Fruit fly (Drosophila melanogaster) whole organism: ENCODE measurements around the gene HIP.
"Not testable (repeated sequence)": the region's sequence is repeated elsewhere in the genome, so short reads cannot be mapped to it uniquely, and the experiment has no call there.

Experiments
- CG8478 ChIP-seq: fragments of >200 bp; optimal IDR thresholded peaks from 2 replicates; lab custom pipeline; 2018; ENCODE audit warnings: inconsistent platforms
- Dll ChIP-seq: fragments of >200 bp; optimal IDR thresholded peaks from 2 replicates; lab custom pipeline; 2017
- EcR ChIP-seq, 2 experiments: fragments of >200 bp; optimal IDR thresholded peaks; 2 replicates each; lab custom pipeline; 2017; ENCODE audit warnings: missing biosample characterization in 2 of 2, missing genetic modification characterization in 2 of 2, missing genetic modification reagents in 2 of 2
- pan ChIP-seq: fragments of >200 bp; optimal IDR thresholded peaks from 2 replicates; lab custom pipeline; 2017
- psq ChIP-seq: fragments of >200 bp; optimal IDR thresholded peaks from 2 replicates; lab custom pipeline; 2017
- usp ChIP-seq: fragments of >200 bp; optimal IDR thresholded peaks from 2 replicates; lab custom pipeline; 2017; ENCODE audit warnings: missing biosample characterization, missing genetic modification characterization, mixed read lengths

Gene HIP

dm6 chrX:3775137-3775536, 23.8 kb upstream of the HIP start:
- TF ChIP-seq EcR (GFP tag; optimal IDR thresholded peaks at IDR 0.05; lab: Kevin White, UChicago) (no peak), psq (lab: Kevin White, UChicago) (no peak), pan (lab: Kevin White, UChicago) (no peak), Dll (lab: Kevin White, UChicago) (no peak), CG8478 (lab: Kevin White, UChicago) (no peak), usp (no peak)

- TF ChIP-seq psq (lab: Kevin White, UChicago) (no peak), Dll (lab: Kevin White, UChicago) (no peak), usp (no peak), EcR (GFP tag; optimal IDR thresholded peaks at IDR 0.05; lab: Kevin White, UChicago) (no peak), CG8478 (lab: Kevin White, UChicago) (no peak), pan (lab: Kevin White, UChicago) (no peak)
Observed at dm6 chrX:3775822-3776668, 22.9 kb upstream of the HIP start.

- TF ChIP-seq Dll (lab: Kevin White, UChicago) (peak; percentile 48), pan (lab: Kevin White, UChicago) (no peak)
Observed at dm6 chrX:3777236-3777635, 21.7 kb upstream of the HIP start.

- TF ChIP-seq CG8478 (lab: Kevin White, UChicago) (no peak), usp (no peak), pan (lab: Kevin White, UChicago) (no peak), psq (lab: Kevin White, UChicago) (no peak), Dll (lab: Kevin White, UChicago) (peak; percentile 24), EcR (GFP tag; optimal IDR thresholded peaks at IDR 0.05; lab: Kevin White, UChicago) (peak in 1 of 2 experiments; percentile 82)
Observed at dm6 chrX:3778135-3778951, 20.6 kb upstream of the HIP start.

dm6 chrX:3778952-3779502, 19.9 kb upstream of the HIP start:
- TF ChIP-seq psq (lab: Kevin White, UChicago) (no peak), pan (lab: Kevin White, UChicago) (no peak), Dll (lab: Kevin White, UChicago) (no peak), CG8478 (lab: Kevin White, UChicago) (no peak), usp (no peak), EcR (GFP tag; optimal IDR thresholded peaks at IDR 0.05; lab: Kevin White, UChicago) (no peak)

- no peak for TF ChIP-seq pan (lab: Kevin White, UChicago)
- TF ChIP-seq Dll (lab: Kevin White, UChicago), result peak; percentile 74
- no peak for TF ChIP-seq EcR (GFP tag; optimal IDR thresholded peaks at IDR 0.05; lab: Kevin White, UChicago)
- TF ChIP-seq CG8478 (lab: Kevin White, UChicago), result no peak
Observed at dm6 chrX:3779686-3780407, 19.1 kb upstream of the HIP start.

dm6 chrX:3780884-3781283, 18.1 kb upstream of the HIP start:
- peak; percentile 58 for TF ChIP-seq psq (lab: Kevin White, UChicago)
- TF ChIP-seq EcR (GFP tag; optimal IDR thresholded peaks at IDR 0.05; lab: Kevin White, UChicago), result no peak
- peak; percentile 64 for TF ChIP-seq CG8478 (lab: Kevin White, UChicago)

- no peak for TF ChIP-seq psq (lab: Kevin White, UChicago)
- no peak for TF ChIP-seq CG8478 (lab: Kevin White, UChicago)
- no peak for TF ChIP-seq EcR (GFP tag; optimal IDR thresholded peaks at IDR 0.05; lab: Kevin White, UChicago)
- TF ChIP-seq usp, result no peak
- no peak for TF ChIP-seq Dll (lab: Kevin White, UChicago)
- no peak for TF ChIP-seq pan (lab: Kevin White, UChicago)
Observed at dm6 chrX:3788432-3788831, 10.5 kb upstream of the HIP start.

dm6 chrX:3789284-3789683, 9.7 kb upstream of the HIP start:
- TF ChIP-seq Dll (lab: Kevin White, UChicago) (no peak), usp (no peak), CG8478 (lab: Kevin White, UChicago) (no peak), psq (lab: Kevin White, UChicago) (no peak), EcR (GFP tag; optimal IDR thresholded peaks at IDR 0.05; lab: Kevin White, UChicago) (no peak), pan (lab: Kevin White, UChicago) (no peak)

- not testable (repeated sequence) for TF ChIP-seq EcR (GFP tag; optimal IDR thresholded peaks at IDR 0.05; lab: Kevin White, UChicago); Dll (lab: Kevin White, UChicago); psq (lab: Kevin White, UChicago)
Observed at dm6 chrX:3789769-3790168, 9.2 kb upstream of the HIP start, which contains the start of gene HIP-R. HIP-R (plus strand) TSS chrX:3789969.

- not testable (repeated sequence) for TF ChIP-seq EcR (GFP tag; optimal IDR thresholded peaks at IDR 0.05; lab: Kevin White, UChicago); psq (lab: Kevin White, UChicago); usp
Observed at dm6 chrX:3792923-3793322, 6.0 kb upstream of the HIP start, which contains the start of gene Crg-1. Crg-1 (plus strand) TSS chrX:3793223.
